Worm (Caenorhabditis elegans): ENCODE results near the gene col-152.

Gene col-152

ce11 chrV:10560621-10561020 is at the start of gene col-152:
Gene col-152, plus strand, starts transcription at chrV:10560921.
- TF ChIP-seq tbx-2 (tag; optimal IDR thresholded peaks at IDR 0.05) (no peak), C08G9.2 (tag; optimal IDR thresholded peaks at IDR 0.05) (no peak), unc-42 (tag; optimal IDR thresholded peaks at IDR 0.05) (no peak), elt-2 (tag; optimal IDR thresholded peaks at IDR 0.05) (no peak), ahr-1 (tag; optimal IDR thresholded peaks at IDR 0.05) (no peak), ceh-9 (tag; optimal IDR thresholded peaks at IDR 0.05) (no peak), hlh-6 (tag; optimal IDR thresholded peaks at IDR 0.05) (no peak), ceh-14 (tag; optimal IDR thresholded peaks at IDR 0.05) (no peak), K09A11.1 (tag; optimal IDR thresholded peaks at IDR 0.05; ENCODE audit: insufficient read depth) (no peak), unc-55 (GFP tag; optimal IDR thresholded peaks at IDR 0.05) (no peak), rnt-1 (tag; optimal IDR thresholded peaks at IDR 0.05) (no peak), ref-2 (tag; optimal IDR thresholded peaks at IDR 0.05) (no peak), C38D4.7 (GFP tag; optimal IDR thresholded peaks at IDR 0.05) (no peak), ceh-6 (GFP tag; optimal IDR thresholded peaks at IDR 0.05) (no peak), zip-5 (tag; optimal IDR thresholded peaks at IDR 0.05) (no peak), ceh-2 (tag; optimal IDR thresholded peaks at IDR 0.05) (no peak), hlh-15 (tag; optimal IDR thresholded peaks at IDR 0.05) (no peak), F13H6.1 (tag; optimal IDR thresholded peaks at IDR 0.05) (no peak)

- no peak for TF ChIP-seq sox-2 (GFP tag; IDR thresholded peaks at IDR 0.05)
- TF ChIP-seq npax-4 (tag; optimal IDR thresholded peaks at IDR 0.05) = no peak
- no peak for TF ChIP-seq madf-2 (tag; optimal IDR thresholded peaks at IDR 0.05)
- no peak for TF ChIP-seq ceh-2 (tag; optimal IDR thresholded peaks at IDR 0.05)
- TF ChIP-seq ceh-22 (tag; optimal IDR thresholded peaks at IDR 0.05) = no peak
- TF ChIP-seq unc-3 (GFP tag; conservative IDR thresholded peaks at IDR 0.05) = no peak
- no peak for TF ChIP-seq unc-3 (tag; optimal IDR thresholded peaks at IDR 0.05)
- no peak for TF ChIP-seq unc-42 (tag; optimal IDR thresholded peaks at IDR 0.05)
- no peak for TF ChIP-seq ets-4 (tag; optimal IDR thresholded peaks at IDR 0.05)
- TF ChIP-seq fkh-10 (GFP tag; optimal IDR thresholded peaks at IDR 0.05) = no peak
- no peak for TF ChIP-seq ama-1 (optimal IDR thresholded peaks at IDR 0.05)
- no peak for TF ChIP-seq ttx-3 (tag; optimal IDR thresholded peaks at IDR 0.05)
- no peak for TF ChIP-seq fkh-6 (tag; optimal IDR thresholded peaks at IDR 0.05)
- TF ChIP-seq lin-11 (tag; optimal IDR thresholded peaks at IDR 0.05) = no peak
- TF ChIP-seq ahr-1 (tag; optimal IDR thresholded peaks at IDR 0.05) = no peak
- TF ChIP-seq elt-2 (tag; optimal IDR thresholded peaks at IDR 0.05) = no peak
- TF ChIP-seq fax-1 (tag; optimal IDR thresholded peaks at IDR 0.05) = no peak
Observed at ce11 chrV:10514271-10514670, 46.5 kb upstream of the col-152 start, which contains the start of gene dmsr-8. Gene dmsr-8, minus strand, starts transcription at chrV:10514371.

- TF ChIP-seq odd-2 (tag; optimal IDR thresholded peaks at IDR 0.05) (no peak), elt-4 (tag; optimal IDR thresholded peaks at IDR 0.05) (no peak), hlh-8 (tag; optimal IDR thresholded peaks at IDR 0.05) (no peak), ets-4 (tag; optimal IDR thresholded peaks at IDR 0.05) (no peak), sox-2 (GFP tag; IDR thresholded peaks at IDR 0.05) (no peak), ahr-1 (tag; optimal IDR thresholded peaks at IDR 0.05) (no peak), rnt-1 (tag; optimal IDR thresholded peaks at IDR 0.05) (no peak), ztf-16 (tag; optimal IDR thresholded peaks at IDR 0.05) (no peak), K09A11.1 (tag; optimal IDR thresholded peaks at IDR 0.05; ENCODE audit: insufficient read depth) (no peak), fkh-6 (tag; optimal IDR thresholded peaks at IDR 0.05) (no peak), gmeb-2 (tag; optimal IDR thresholded peaks at IDR 0.05) (no peak), sdc-2 (tag; optimal IDR thresholded peaks at IDR 0.05) (no peak), ceh-30 (tag; optimal IDR thresholded peaks at IDR 0.05) (no peak), dve-1 (tag; optimal IDR thresholded peaks at IDR 0.05) (no peak), pag-3 (tag; optimal IDR thresholded peaks at IDR 0.05; ENCODE audit: borderline replicate concordance) (no peak), npax-4 (tag; optimal IDR thresholded peaks at IDR 0.05) (no peak)
Observed at ce11 chrV:10516702-10517101, 44.0 kb upstream of the col-152 start.

All from whole organism, late embryonic.